Worm (Caenorhabditis elegans) whole organism, young adult: Measurements from ENCODE around the gene Y22D7AR.3.

Experiments used
- B0035.1 ChIP-seq: sonication (generic microtip); optimal IDR thresholded peaks from 2 replicates; lab custom pipeline; 2016; ENCODE audit warnings: missing genetic modification characterization, mild to moderate bottlenecking, missing compliant biosample characterization, missing genotype, missing genetic modification reagents
- B0261.1 ChIP-seq: sonication (generic microtip); optimal IDR thresholded peaks from 2 replicates; lab custom pipeline; 2016; ENCODE audit warnings: mild to moderate bottlenecking, missing genetic modification characterization, moderate library complexity, missing compliant biosample characterization
- D2030.7 ChIP-seq: fragments of 200-800 bp; sonication (Bioruptor generic); IDR thresholded peaks from 2 replicates; pipeline ENCODE4 v1.3.6; 2022; ENCODE audit warnings: missing genetic modification reagents, missing genetic modification characterization, missing compliant biosample characterization
- F22D6.2 ChIP-seq: sonication (generic microtip); optimal IDR thresholded peaks from 2 replicates; lab custom pipeline; 2016; ENCODE audit warnings: mild to moderate bottlenecking, missing genetic modification characterization, missing compliant biosample characterization
- F33H1.4 ChIP-seq: fragments of 200-800 bp; sonication (Bioruptor generic); IDR thresholded peaks from 2 replicates; pipeline ENCODE4 v1.3.6; 2022; ENCODE audit warnings: missing genetic modification reagents, missing genetic modification characterization, missing compliant biosample characterization
- F55B11.4 ChIP-seq: sonication (generic microtip); optimal IDR thresholded peaks from 2 replicates; lab custom pipeline; 2016; ENCODE audit warnings: missing compliant biosample characterization, missing genetic modification characterization, borderline replicate concordance; ENCODE audit not compliant: insufficient read depth
- T26A5.8 ChIP-seq: sonication (generic microtip); optimal IDR thresholded peaks from 2 replicates; lab custom pipeline; 2016; ENCODE audit warnings: missing genetic modification characterization, missing compliant biosample characterization
- Y56A3A.18 ChIP-seq: fragments of 200-800 bp; sonication (Bioruptor generic); IDR thresholded peaks from 2 replicates; pipeline ENCODE4 v1.3.6; 2022; ENCODE audit warnings: missing genetic modification reagents, missing genetic modification characterization, missing compliant biosample characterization
- Y95B8A.8 ChIP-seq: fragments of 200-800 bp; sonication (Bioruptor generic); IDR thresholded peaks from 2 replicates; pipeline ENCODE4 v1.3.6; 2022; ENCODE audit warnings: missing genetic modification reagents, missing genetic modification characterization, missing compliant biosample characterization
- akir-1 ChIP-seq: fragments of 200-800 bp; sonication (Bioruptor generic); optimal IDR thresholded peaks from 2 replicates; lab custom pipeline; 2018; ENCODE audit warnings: mild to moderate bottlenecking, missing genetic modification characterization, moderate library complexity, missing compliant biosample characterization
- aptf-2 ChIP-seq: fragments of 200-800 bp; sonication (Bioruptor generic); conservative IDR thresholded peaks from 2 replicates; pipeline ENCODE4 v1.3.6; 2022; ENCODE audit warnings: missing genetic modification reagents, missing genetic modification characterization, missing compliant biosample characterization
- aptf-3 ChIP-seq: fragments of 200-800 bp; sonication (Bioruptor generic); IDR thresholded peaks from 2 replicates; pipeline ENCODE4 v1.3.6; 2022; ENCODE audit warnings: missing genetic modification characterization, missing compliant biosample characterization
- atf-7 ChIP-seq: sonication (generic microtip); optimal IDR thresholded peaks from 2 replicates; lab custom pipeline; 2017; ENCODE audit warnings: mild to moderate bottlenecking, missing genetic modification characterization, missing compliant biosample characterization
- attf-5 ChIP-seq: fragments of 200-800 bp; sonication (Bioruptor generic); optimal IDR thresholded peaks from 2 replicates; lab custom pipeline; 2018; ENCODE audit warnings: mild to moderate bottlenecking, missing genetic modification characterization, missing compliant biosample characterization
- attf-6 ChIP-seq: fragments of 200-800 bp; sonication (Bioruptor generic); IDR thresholded peaks from 2 replicates; pipeline ENCODE4 v1.3.6; 2022; ENCODE audit warnings: missing genetic modification reagents, missing genetic modification characterization, missing compliant biosample characterization
- cebp-2 ChIP-seq: fragments of 200-800 bp; sonication (Bioruptor generic); IDR thresholded peaks from 2 replicates; pipeline ENCODE4 v1.3.6; 2022; ENCODE audit warnings: missing genetic modification characterization, missing compliant biosample characterization
- ceh-40 ChIP-seq: fragments of 200-800 bp; sonication (Bioruptor generic); IDR thresholded peaks from 2 replicates; pipeline ENCODE4 v1.3.6; 2022; ENCODE audit warnings: missing genetic modification characterization, missing compliant biosample characterization
- ceh-79 ChIP-seq: sonication (generic microtip); optimal IDR thresholded peaks from 2 replicates; lab custom pipeline; 2017; ENCODE audit warnings: mild to moderate bottlenecking, missing genetic modification characterization, missing compliant biosample characterization
- ceh-91 ChIP-seq: fragments of 200-800 bp; sonication (Bioruptor generic); IDR thresholded peaks from 2 replicates; pipeline ENCODE4 v1.3.6; 2022; ENCODE audit warnings: missing genetic modification reagents, missing genetic modification characterization, missing compliant biosample characterization
- die-1 ChIP-seq: sonication (generic microtip); optimal IDR thresholded peaks from 2 replicates; lab custom pipeline; 2016; ENCODE audit warnings: missing genotype, mild to moderate bottlenecking, missing genetic modification characterization, missing compliant biosample characterization
- dox-1 ChIP-seq: fragments of 200-800 bp; sonication (Bioruptor generic); IDR thresholded peaks from 2 replicates; pipeline ENCODE4 v1.3.6; 2022; ENCODE audit warnings: missing genetic modification reagents, missing genetic modification characterization, missing compliant biosample characterization
- efl-1 ChIP-seq: fragments of 150-350 bp; optimal IDR thresholded peaks from 2 replicates; lab custom pipeline; 2014; ENCODE audit warnings: missing biosample characterization, missing genetic modification reagents, missing genetic modification characterization
- egrh-3 ChIP-seq: fragments of 200-800 bp; sonication (Bioruptor generic); IDR thresholded peaks from 2 replicates; pipeline ENCODE4 v1.3.6; 2022; ENCODE audit warnings: missing genetic modification reagents, missing genetic modification characterization, missing compliant biosample characterization
- fkh-3 ChIP-seq: sonication (generic microtip); optimal IDR thresholded peaks from 2 replicates; lab custom pipeline; 2016; ENCODE audit warnings: mild to moderate bottlenecking, missing genetic modification characterization, missing compliant biosample characterization
- him-1 ChIP-seq: sonication (generic microtip); optimal IDR thresholded peaks from 2 replicates; lab custom pipeline; 2016; ENCODE audit warnings: missing genotype, missing genetic modification reagents, missing genetic modification characterization, missing compliant biosample characterization
- hlh-12 ChIP-seq: sonication (generic microtip); optimal IDR thresholded peaks from 2 replicates; lab custom pipeline; 2016; ENCODE audit warnings: missing genetic modification characterization, missing compliant biosample characterization
- let-526 ChIP-seq: fragments of 200-800 bp; sonication (Bioruptor generic); IDR thresholded peaks from 2 replicates; pipeline ENCODE4 v1.3.6; 2022; ENCODE audit warnings: missing genetic modification reagents, missing genetic modification characterization, missing compliant biosample characterization
- lin-35 ChIP-seq, 3 experiments: fragments of 150-350 bp in 2 of 3; sonication (generic microtip) in 1 of 3; optimal IDR thresholded peaks; 2 replicates each; lab custom pipeline; 2014 to 2018; ENCODE audit warnings: missing biosample characterization in 3 of 3, missing genetic modification characterization in 3 of 3, missing genetic modification reagents in 3 of 3
- madf-10 ChIP-seq: sonication (generic microtip); optimal IDR thresholded peaks from 2 replicates; lab custom pipeline; 2016; ENCODE audit warnings: mild to moderate bottlenecking, missing genetic modification characterization, missing compliant biosample characterization
- mcd-1 ChIP-seq: fragments of 200-800 bp; sonication (Bioruptor generic); IDR thresholded peaks from 2 replicates; pipeline ENCODE4 v1.3.6; 2022; ENCODE audit warnings: missing genetic modification reagents, missing genetic modification characterization, missing compliant biosample characterization
- mes-4 ChIP-seq: sonication (generic microtip); optimal IDR thresholded peaks from 2 replicates; lab custom pipeline; 2016; ENCODE audit warnings: missing genotype, missing genetic modification characterization, missing compliant biosample characterization
- nhr-90 ChIP-seq: sonication (generic microtip); optimal IDR thresholded peaks from 2 replicates; lab custom pipeline; 2016; ENCODE audit warnings: missing genotype, mild to moderate bottlenecking, missing genetic modification characterization, missing compliant biosample characterization
- repo-1 ChIP-seq: sonication (generic microtip); optimal IDR thresholded peaks from 2 replicates; lab custom pipeline; 2017; ENCODE audit warnings: mild to moderate bottlenecking, missing genetic modification characterization, missing compliant biosample characterization
- rpc-1 ChIP-seq, 2 experiments: fragments of 150-350 bp in 1 of 2; sonication (generic microtip) in 1 of 2; optimal IDR thresholded peaks; 2 replicates each; lab custom pipeline; 2014 to 2018; ENCODE audit warnings: missing biosample characterization in 1 of 2, missing genetic modification characterization in 1 of 2, missing genetic modification reagents in 1 of 2, missing genotype in 1 of 2
- sea-2 ChIP-seq: fragments of 200-800 bp; sonication (Bioruptor generic); IDR thresholded peaks from 2 replicates; pipeline ENCODE4 v1.3.6; 2022; ENCODE audit warnings: missing genetic modification characterization, missing compliant biosample characterization
- tbp1 ChIP-seq: fragments of 200-800 bp; sonication (Bioruptor generic); optimal IDR thresholded peaks from 2 replicates; lab custom pipeline; 2018; ENCODE audit warnings: mild to moderate bottlenecking, missing genetic modification characterization, missing compliant biosample characterization
- tlf-1 ChIP-seq: fragments of 200-800 bp; sonication (Bioruptor generic); optimal IDR thresholded peaks from 2 replicates; lab custom pipeline; 2018; ENCODE audit warnings: mild to moderate bottlenecking, missing genetic modification characterization, missing compliant biosample characterization
- xnd-1 ChIP-seq: sonication (generic microtip); optimal IDR thresholded peaks from 2 replicates; lab custom pipeline; 2016; ENCODE audit warnings: missing genotype, missing genetic modification reagents, missing genetic modification characterization, missing compliant biosample characterization
- zfh-2 ChIP-seq: fragments of 200-800 bp; sonication (Bioruptor generic); conservative IDR thresholded peaks from 2 replicates; pipeline ENCODE4 v1.3.6; 2022; ENCODE audit warnings: missing genetic modification reagents, missing genetic modification characterization, missing compliant biosample characterization
- zim-3 ChIP-seq: sonication (generic microtip); optimal IDR thresholded peaks from 2 replicates; lab custom pipeline; 2017; ENCODE audit warnings: mild to moderate bottlenecking, missing genetic modification characterization, moderate library complexity, missing compliant biosample characterization

The Y22D7AR.3 gene

DNA sequence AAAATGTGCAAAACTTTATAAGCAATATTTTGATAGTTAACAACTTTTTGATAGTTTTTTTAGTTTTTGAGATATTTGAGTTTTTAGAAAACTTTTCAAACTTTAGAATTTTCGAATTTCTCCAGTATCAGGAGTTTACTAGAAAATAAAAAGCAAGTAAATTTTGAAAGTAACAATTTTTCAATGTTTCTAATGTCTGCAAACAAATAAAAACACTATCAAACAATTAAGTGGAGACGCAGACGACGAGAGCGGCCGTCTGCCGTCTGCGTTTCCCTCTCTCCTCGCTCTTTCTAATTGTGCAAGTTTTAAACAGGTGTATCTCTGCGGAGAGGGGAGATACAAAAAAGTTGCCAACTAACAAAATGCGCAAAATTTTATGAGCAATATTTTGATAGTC lies 12.7 kb downstream of the Y22D7AR.3 start:
- no peak for TF ChIP-seq xnd-1
- no peak for TF ChIP-seq atf-7 (tag; lab: Kevin White, UChicago)
- no peak for TF ChIP-seq T26A5.8 (tag; lab: Kevin White, UChicago)
- no peak for TF ChIP-seq ceh-79
- TF ChIP-seq sea-2 (GFP tag; lab: Robert Waterston, UW), result no peak
- no peak for TF ChIP-seq rpc-1 (optimal IDR thresholded peaks at IDR 0.05; lab: Kevin White, UChicago)
- no peak for TF ChIP-seq rpc-1 (tag; optimal IDR thresholded peaks at IDR 0.05; lab: Kevin White, UChicago)
- no peak for TF ChIP-seq egrh-3
- TF ChIP-seq let-526 (GFP tag; lab: Robert Waterston, UW), result no peak
- no peak for TF ChIP-seq repo-1 (tag; lab: Kevin White, UChicago)
- TF ChIP-seq F22D6.2 (tag; lab: Kevin White, UChicago), result no peak
- TF ChIP-seq aptf-2, result no peak
- TF ChIP-seq D2030.7 (GFP tag; lab: Robert Waterston, UW), result no peak
- TF ChIP-seq cebp-2 (GFP tag; lab: Robert Waterston, UW), result no peak
- no peak for TF ChIP-seq zim-3 (tag; lab: Kevin White, UChicago)

DNA sequence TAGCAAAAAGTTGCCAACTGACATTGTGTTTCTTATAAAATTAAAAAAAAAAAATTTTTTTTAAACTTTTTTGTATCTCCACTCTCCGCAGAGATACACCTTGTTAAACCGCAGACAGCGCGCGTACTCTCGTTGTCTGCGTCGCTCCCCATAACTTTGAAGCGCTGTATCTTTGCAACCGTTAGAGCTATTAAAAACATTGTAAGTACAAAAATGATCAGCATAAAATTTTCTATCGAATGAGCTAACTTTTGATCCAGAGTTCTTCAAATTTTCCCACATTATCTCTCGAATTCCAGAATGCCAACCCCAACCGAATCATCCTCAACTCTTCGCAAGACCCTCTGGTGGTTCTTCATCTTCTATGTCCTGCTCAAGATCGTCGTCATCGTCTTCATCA lies 13.5 kb downstream of the Y22D7AR.3 start, which contains the start of gene Y22D7AL.1:
TSS of gene Y22D7AL.1 (plus strand) at position 301 of the 400 bp plus-strand sequence.
- no peak for TF ChIP-seq F55B11.4 (tag; lab: Kevin White, UChicago)
- TF ChIP-seq ceh-91 (GFP tag; lab: Robert Waterston, UW), result no peak
- TF ChIP-seq dox-1, result no peak
- TF ChIP-seq madf-10 (tag; lab: Kevin White, UChicago), result no peak
- no peak for TF ChIP-seq tbp1 (GFP tag; lab: Kevin White, UChicago)
- no peak for TF ChIP-seq nhr-90 (tag; lab: Kevin White, UChicago)

DNA sequence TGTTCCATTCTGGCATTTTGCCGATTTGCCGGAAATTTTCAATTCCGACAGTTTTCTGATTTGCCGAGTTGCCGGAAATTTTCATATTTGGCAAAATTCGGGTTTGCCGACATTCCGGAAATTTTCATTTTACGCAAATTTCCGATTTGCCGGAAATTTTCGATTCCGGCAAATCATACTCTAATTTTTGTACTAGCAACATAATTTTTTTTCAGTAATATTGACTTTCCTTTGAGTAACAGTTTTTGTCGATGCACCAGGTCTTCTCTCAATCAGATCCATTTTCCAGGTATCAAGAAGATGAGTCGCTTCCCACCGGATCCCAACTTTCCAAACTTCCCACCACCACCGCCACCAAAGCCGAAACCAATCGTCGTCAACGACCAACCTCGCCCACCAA lies 24.5 kb downstream of the Y22D7AR.3 start, which contains the start of gene Y22D7AL.3:
TSS of gene Y22D7AL.3 (plus strand) at position 301 of the 400 bp plus-strand sequence.
- TF ChIP-seq mes-4 (tag; lab: Kevin White, UChicago) (no peak), zfh-2 (GFP tag; lab: Robert Waterston, UW) (0 out of 2 replicates have a peak, but pooled peaks have one; percentile 16), cebp-2 (GFP tag; lab: Robert Waterston, UW) (0 out of 2 replicates have a peak, but pooled peaks have one; percentile 66), fkh-3 (no peak)
- TF ChIP-seq, all 124 proteins: peak for 2

DNA sequence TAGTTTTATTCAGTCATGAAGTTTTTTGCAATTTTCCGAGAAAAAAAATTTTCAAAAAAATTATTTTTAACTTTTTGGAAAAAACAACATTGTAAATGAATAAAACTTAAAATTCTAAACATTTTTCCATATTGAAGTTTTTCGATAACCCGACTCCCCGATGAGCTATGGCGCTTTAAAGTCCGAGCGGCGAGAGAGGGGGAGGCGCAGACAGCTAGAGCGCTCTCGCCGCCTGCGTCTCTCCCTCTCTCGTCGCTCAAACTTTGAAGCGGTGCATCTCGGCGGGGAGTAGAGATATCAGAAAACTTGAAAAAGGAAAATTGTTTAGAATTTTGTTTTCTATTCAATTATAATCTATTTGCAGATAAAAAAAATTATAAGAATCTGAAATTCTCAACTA lies 27.3 kb downstream of the Y22D7AR.3 start:
- TF ChIP-seq egrh-3 (peak; percentile 20; the same call in 1 of the 2 replicates), zfh-2 (GFP tag; lab: Robert Waterston, UW) (peak; percentile 65), hlh-12 (tag; lab: Kevin White, UChicago) (no peak)

DNA sequence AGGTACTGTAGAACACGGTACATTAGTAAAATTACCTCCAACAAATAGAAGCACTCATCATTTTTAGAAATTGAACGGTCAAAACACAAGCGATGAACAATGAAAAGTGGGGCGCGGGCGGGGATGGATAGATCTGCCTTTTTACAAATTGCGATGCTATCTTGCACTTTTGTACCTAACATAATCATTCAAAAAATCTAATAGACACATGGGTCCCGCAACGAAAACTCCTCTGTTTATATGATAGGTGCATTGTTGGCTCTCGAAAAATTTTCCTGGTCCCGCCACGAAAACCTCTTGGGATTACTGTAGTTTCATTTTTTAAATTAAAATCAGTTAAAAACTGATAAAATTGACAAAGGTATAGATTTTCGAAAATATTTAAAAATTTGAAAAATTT lies 31.4 kb downstream of the Y22D7AR.3 start, which contains the start of gene Y22D7AL.11:
TSS of gene Y22D7AL.11 (minus strand) at position 101 of the 400 bp plus-strand sequence.
- TF ChIP-seq lin-35 (GFP tag; optimal IDR thresholded peaks at IDR 0.05; lab: Kevin White, UChicago), result no peak

DNA sequence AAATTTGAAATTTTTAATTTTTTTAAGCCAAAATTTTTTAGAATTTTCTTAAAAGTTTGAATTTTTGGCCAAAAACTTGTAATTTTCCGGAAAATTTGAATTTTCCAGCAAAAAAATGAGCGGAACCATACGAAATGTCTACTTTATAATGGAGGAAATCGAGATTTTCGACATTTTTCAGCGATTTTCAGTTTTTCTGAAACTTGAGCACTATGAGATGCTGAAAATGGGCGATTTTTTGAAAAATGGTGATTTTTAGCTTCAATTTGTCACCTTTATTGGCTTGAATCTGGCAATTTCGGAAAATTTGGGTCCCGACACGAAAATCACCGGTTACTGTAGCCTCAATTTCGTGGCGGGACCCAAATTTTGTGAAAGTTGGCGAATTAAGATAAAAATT lies 39.1 kb downstream of the Y22D7AR.3 start, which contains the start of gene Y22D7AL.4:
TSS of gene Y22D7AL.4 (plus strand) at position 109 of the 400 bp plus-strand sequence.
- TF ChIP-seq B0035.1 (tag; lab: Kevin White, UChicago) (no peak), T26A5.8 (tag; lab: Kevin White, UChicago) (no peak), attf-5 (no peak), B0261.1 (tag; lab: Kevin White, UChicago) (no peak), F33H1.4 (0 out of 2 replicates have a peak, but pooled peaks have one; percentile 24), efl-1 (GFP tag; lab: Kevin White, UChicago) (no peak), Y95B8A.8 (GFP tag; lab: Robert Waterston, UW) (no peak), dox-1 (no peak), die-1 (tag; lab: Kevin White, UChicago) (no peak), F55B11.4 (tag; lab: Kevin White, UChicago) (no peak), tlf-1 (GFP tag; lab: Kevin White, UChicago) (no peak), attf-6 (no peak), aptf-3 (GFP tag; lab: Robert Waterston, UW) (no peak), akir-1 (GFP tag; lab: Kevin White, UChicago) (no peak), repo-1 (tag; lab: Kevin White, UChicago) (peak; percentile 30), Y56A3A.18 (GFP tag; lab: Robert Waterston, UW) (0 out of 2 replicates have a peak, but pooled peaks have one; percentile 34), him-1 (tag; lab: Kevin White, UChicago) (no peak), ceh-40 (GFP tag; lab: Robert Waterston, UW) (no peak), egrh-3 (no peak), mcd-1 (GFP tag; lab: Robert Waterston, UW) (0 out of 2 replicates have a peak, but pooled peaks have one; percentile 26)
